Worm (Caenorhabditis elegans) whole organism, L1 larva: ENCODE data around the gene fshr-1.

Experiments used
- ama-1 ChIP-seq: fragments of 150-350 bp; optimal IDR thresholded peaks from 2 replicates; lab custom pipeline; 2014
- ceh-82 ChIP-seq, 3 experiments: fragments of 150-350 bp in 1 of 3; sonication (generic microtip) in 2 of 3; optimal IDR thresholded peaks; 2 replicates each; lab custom pipeline; 2014 to 2017; ENCODE audit warnings: missing biosample characterization in 3 of 3, missing genetic modification characterization in 3 of 3
- ceh-90 ChIP-seq: sonication (generic microtip); optimal IDR thresholded peaks from 2 replicates; lab custom pipeline; 2016; ENCODE audit warnings: missing genetic modification characterization, missing compliant biosample characterization
- dpl-1 ChIP-seq, 3 experiments: fragments of 150-350 bp in 2 of 3; sonication (generic microtip) in 1 of 3; optimal IDR thresholded peaks; 2 replicates each; lab custom pipeline; 2014 to 2017; ENCODE audit warnings: missing biosample characterization in 3 of 3, missing genetic modification characterization in 3 of 3, missing genetic modification reagents in 3 of 3
- egl-27 ChIP-seq, 2 experiments: fragments of 150-350 bp in 1 of 2; sonication (generic microtip); optimal IDR thresholded peaks; 3 replicates each; lab custom pipeline; 2017 to 2018; ENCODE audit warnings: missing biosample characterization in 2 of 2, missing genetic modification characterization in 2 of 2, missing genetic modification reagents in 2 of 2
- nhr-237 ChIP-seq: fragments of 150-350 bp; optimal IDR thresholded peaks from 2 replicates; lab custom pipeline; 2014; ENCODE audit warnings: missing biosample characterization, missing genetic modification characterization
- nhr-77 ChIP-seq: fragments of 150-350 bp; optimal IDR thresholded peaks from 2 replicates; lab custom pipeline; 2014; ENCODE audit warnings: missing biosample characterization, missing genetic modification characterization
- pag-3 ChIP-seq: sonication (generic microtip); optimal IDR thresholded peaks from 2 replicates; lab custom pipeline; 2017; ENCODE audit warnings: missing genetic modification characterization, mild to moderate bottlenecking, missing compliant biosample characterization, antibody characterized with exemption, borderline replicate concordance; ENCODE audit not compliant: insufficient read depth
- sptf-1 ChIP-seq: fragments of 150-350 bp; optimal IDR thresholded peaks from 2 replicates; lab custom pipeline; 2014; ENCODE audit warnings: missing biosample characterization, missing genetic modification characterization
- unc-130 ChIP-seq: fragments of 150-350 bp; optimal IDR thresholded peaks from 2 replicates; lab custom pipeline; 2017; ENCODE audit warnings: missing biosample characterization, missing genetic modification characterization, inconsistent platforms
- unc-62 ChIP-seq: fragments of 150-350 bp; optimal IDR thresholded peaks from 2 replicates; lab custom pipeline; 2014; ENCODE audit warnings: missing biosample characterization, missing genetic modification reagents, missing genetic modification characterization
- vab-15 ChIP-seq: sonication (generic microtip); optimal IDR thresholded peaks from 2 replicates; lab custom pipeline; 2017; ENCODE audit warnings: missing genotype, mild to moderate bottlenecking, missing genetic modification characterization, missing compliant biosample characterization

ce11 chrV:9944093-9944492 lies 54.5 kb downstream of the fshr-1 start, which contains the start of gene sre-28:
- TF ChIP-seq ama-1 (lab: Kevin White, UChicago) (no peak), egl-27 (tag; optimal IDR thresholded peaks at IDR 0.05; lab: Kevin White, UChicago) (no peak), dpl-1 (GFP tag; optimal IDR thresholded peaks at IDR 0.05; lab: Kevin White, UChicago) (no peak), ceh-90 (tag; lab: Kevin White, UChicago) (no peak), pag-3 (tag; lab: Kevin White, UChicago) (no peak), vab-15 (tag; lab: Kevin White, UChicago) (no peak), unc-62 (GFP tag; lab: Kevin White, UChicago) (no peak), sptf-1 (tag; lab: Kevin White, UChicago) (no peak), nhr-237 (no peak), unc-130 (tag; lab: Kevin White, UChicago) (no peak), ceh-82 (tag; optimal IDR thresholded peaks at IDR 0.05; lab: Kevin White, UChicago) (no peak), nhr-77 (tag; lab: Kevin White, UChicago) (no peak)
